Worm (Caenorhabditis elegans): ENCODE data around the gene akt-1.
A peak's percentile ranks its signal among the peaks of the same experiment; 100 is the strongest.

- TF ChIP-seq unc-62 (GFP tag; optimal IDR thresholded peaks at IDR 0.05): no peak
- no peak for TF ChIP-seq ama-1 (optimal IDR thresholded peaks at IDR 0.05)
- no peak for TF ChIP-seq ama-1 (GFP tag; optimal IDR thresholded peaks at IDR 0.05)
- no peak for TF ChIP-seq unc-130 (GFP tag; optimal IDR thresholded peaks at IDR 0.05)
- TF ChIP-seq tbp1 (GFP tag; optimal IDR thresholded peaks at IDR 0.05): no peak
- TF ChIP-seq cebp-1 (GFP tag; IDR thresholded peaks at IDR 0.05): no peak
- peak; percentile 2 for TF ChIP-seq cebp-1 (tag; optimal IDR thresholded peaks at IDR 0.05)
- TF ChIP-seq dpff-1 (tag; optimal IDR thresholded peaks at IDR 0.05): no peak
Observed at ce11 chrV:10203435-10204009, 45.2 kb upstream of the akt-1 start, which contains the start of gene chpf-1.

Data from whole organism, young adult.